Worm (Caenorhabditis elegans) whole organism, L2 larva: Measurements from ENCODE around the gene F38A1.9.

ENCODE experiments used
- aly-2 ChIP-seq: fragments of 150-350 bp; optimal IDR thresholded peaks from 2 replicates; lab custom pipeline; 2014; ENCODE audit warnings: missing biosample characterization, missing genetic modification characterization
- ama-1 ChIP-seq: fragments of 150-350 bp; optimal IDR thresholded peaks from 2 replicates; lab custom pipeline; 2018; ENCODE audit warnings: inconsistent platforms
- elt-3 ChIP-seq: sonication (generic microtip); optimal IDR thresholded peaks from 2 replicates; lab custom pipeline; 2017; ENCODE audit warnings: missing biosample characterization, missing genetic modification characterization
- lin-13 ChIP-seq: fragments of 150-350 bp; optimal IDR thresholded peaks from 2 replicates; lab custom pipeline; 2014; ENCODE audit warnings: missing biosample characterization, missing genetic modification reagents, missing genetic modification characterization
- mab-5 ChIP-seq: fragments of 150-350 bp; optimal IDR thresholded peaks from 2 replicates; lab custom pipeline; 2014; ENCODE audit warnings: missing biosample characterization, missing genetic modification characterization
- mdl-1 ChIP-seq, 2 experiments: fragments of 150-350 bp in 1 of 2; sonication (generic microtip) in 1 of 2; optimal IDR thresholded peaks; 2 replicates each; lab custom pipeline; 2017; ENCODE audit warnings: missing biosample characterization in 2 of 2, missing genetic modification characterization in 2 of 2
- nhr-11 ChIP-seq: fragments of 150-350 bp; optimal IDR thresholded peaks from 2 replicates; lab custom pipeline; 2014; ENCODE audit warnings: missing biosample characterization, missing genetic modification characterization
- skn-1 ChIP-seq: sonication (generic microtip); optimal IDR thresholded peaks from 2 replicates; lab custom pipeline; 2017; ENCODE audit warnings: missing biosample characterization, missing genetic modification characterization
- snpc-4 ChIP-seq: fragments of 150-350 bp; optimal IDR thresholded peaks from 2 replicates; lab custom pipeline; 2014; ENCODE audit warnings: missing biosample characterization, missing genetic modification characterization
- unc-62 ChIP-seq: fragments of 150-350 bp; optimal IDR thresholded peaks from 2 replicates; lab custom pipeline; 2014; ENCODE audit warnings: missing biosample characterization, missing genetic modification reagents, missing genetic modification characterization
- zag-1 ChIP-seq: fragments of 150-350 bp; optimal IDR thresholded peaks from 2 replicates; lab custom pipeline; 2014; ENCODE audit warnings: missing biosample characterization, missing genetic modification characterization
- ztf-4 ChIP-seq: fragments of 150-350 bp; optimal IDR thresholded peaks from 2 replicates; lab custom pipeline; 2014; ENCODE audit warnings: missing biosample characterization, missing genetic modification characterization

- no peak for TF ChIP-seq mab-5 (tag; lab: Kevin White, UChicago)
- no peak for TF ChIP-seq unc-62 (GFP tag; lab: Kevin White, UChicago)
- no peak for TF ChIP-seq zag-1
- TF ChIP-seq ztf-4, result no peak
- no peak for TF ChIP-seq lin-13 (GFP tag; lab: Kevin White, UChicago)
- TF ChIP-seq elt-3 (tag; lab: Kevin White, UChicago), result no peak
- no peak for TF ChIP-seq skn-1
- no peak for TF ChIP-seq ama-1 (lab: Kevin White, UChicago)
- TF ChIP-seq aly-2 (tag; lab: Kevin White, UChicago), result no peak
- no peak for TF ChIP-seq mdl-1 (tag; optimal IDR thresholded peaks at IDR 0.05; lab: Kevin White, UChicago)
- no peak for TF ChIP-seq nhr-11 (tag; lab: Kevin White, UChicago)
- TF ChIP-seq snpc-4, result no peak
Observed at ce11 chrIV:1243295-1243694, 1.8 kb downstream of the F38A1.9 start, which contains the start of gene F38A1.15.
